Worm (Caenorhabditis elegans): ENCODE results near the gene T01H3.5.

T01H3.5 gene

DNA sequence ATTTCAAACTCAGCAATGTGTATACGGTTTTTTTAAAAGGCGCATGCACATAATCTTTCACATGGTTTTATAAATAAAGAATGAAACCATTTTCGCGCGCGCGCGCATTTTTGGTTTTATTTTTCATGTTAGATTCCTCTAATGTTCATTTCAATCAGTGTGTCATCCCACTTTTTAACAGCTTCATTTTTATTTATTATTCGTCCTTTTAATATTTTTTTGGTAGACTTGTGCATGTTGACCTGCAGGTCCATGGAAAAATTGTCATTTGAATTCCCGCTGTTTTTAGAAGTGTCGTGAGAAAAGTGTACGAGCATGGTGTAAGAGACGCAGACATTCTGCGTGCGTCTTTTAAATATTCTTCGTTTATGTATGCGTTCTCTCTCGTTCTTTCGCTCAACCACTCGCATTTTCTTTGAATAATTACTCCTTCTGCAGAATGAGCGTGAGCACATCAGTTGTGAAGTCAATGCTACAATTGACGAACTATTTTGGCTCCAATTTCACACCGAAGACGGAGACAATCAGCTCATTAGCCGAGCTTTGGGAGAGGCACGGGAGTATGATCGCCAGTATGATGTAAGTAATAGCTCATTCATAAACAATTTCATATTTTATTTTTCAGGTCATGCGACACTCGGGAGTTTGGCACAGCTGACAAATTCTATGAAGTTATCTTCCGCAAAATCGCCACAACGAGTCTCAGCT is 19.0 kb upstream of the T01H3.5 start, which contains the start of gene lin-5:
Gene lin-5, plus strand, starts transcription at position 354 of the 708 bp plus-strand sequence.
- peak; percentile 43 for TF ChIP-seq lin-15B (tag; optimal IDR thresholded peaks at IDR 0.05)
- peak; percentile 15 for TF ChIP-seq xbp-1 (tag; optimal IDR thresholded peaks at IDR 0.05)
- TF ChIP-seq F16B12.6 (tag; optimal IDR thresholded peaks at IDR 0.05), result peak; percentile 65
- TF ChIP-seq grh-1 (GFP tag; IDR thresholded peaks at IDR 0.05), result no peak
- TF ChIP-seq alr-1 (tag; optimal IDR thresholded peaks at IDR 0.05; ENCODE audit: borderline replicate concordance), result peak; percentile 16
- TF ChIP-seq ceh-82 (tag; optimal IDR thresholded peaks at IDR 0.05), result peak in 2 of 3 experiments; percentile 29 to 76
- TF ChIP-seq dpl-1 (GFP tag; optimal IDR thresholded peaks at IDR 0.05), result peak; percentile 83 to 91 (median 86)
- TF ChIP-seq lin-14 (GFP tag; optimal IDR thresholded peaks at IDR 0.05), result peak; percentile 76
- no peak for TF ChIP-seq nhr-28 (tag; optimal IDR thresholded peaks at IDR 0.05)
- TF ChIP-seq lin-35 (GFP tag; optimal IDR thresholded peaks at IDR 0.05), result peak; percentile 93 to 94
- no peak for TF ChIP-seq hlh-4 (tag; optimal IDR thresholded peaks at IDR 0.05)
- peak; percentile 69 for TF ChIP-seq unc-86 (tag; optimal IDR thresholded peaks at IDR 0.05)
- peak; percentile 14 for TF ChIP-seq egl-13 (tag; optimal IDR thresholded peaks at IDR 0.05)
- TF ChIP-seq isw-1 (GFP tag; IDR thresholded peaks at IDR 0.05), result no peak
- peak; percentile 44 for TF ChIP-seq blmp-1 (tag; optimal IDR thresholded peaks at IDR 0.05)
- peak; percentile 23 for TF ChIP-seq nhr-20 (tag; optimal IDR thresholded peaks at IDR 0.05)
- no peak for TF ChIP-seq fkh-4 (tag; optimal IDR thresholded peaks at IDR 0.05; ENCODE audit: borderline replicate concordance)
- no peak for TF ChIP-seq nhr-76 (tag; optimal IDR thresholded peaks at IDR 0.05)
- TF ChIP-seq fos-1 (tag; optimal IDR thresholded peaks at IDR 0.05), result no peak
- TF ChIP-seq ztf-11 (tag; optimal IDR thresholded peaks at IDR 0.05), result no peak
- TF ChIP-seq mdl-1 (tag; optimal IDR thresholded peaks at IDR 0.05), result peak in 1 of 2 experiments; percentile 20
- TF ChIP-seq mab-9 (GFP tag; IDR thresholded peaks at IDR 0.05), result no peak
- TF ChIP-seq tbx-2 (tag; optimal IDR thresholded peaks at IDR 0.05), result no peak
- TF ChIP-seq zip-4 (GFP tag; optimal IDR thresholded peaks at IDR 0.05), result no peak
- peak; percentile 58 for TF ChIP-seq nhr-71 (tag; optimal IDR thresholded peaks at IDR 0.05)
- TF ChIP-seq nhr-77 (tag; optimal IDR thresholded peaks at IDR 0.05), result peak; percentile 7
- no peak for TF ChIP-seq unc-130 (tag; optimal IDR thresholded peaks at IDR 0.05)
- no peak for TF ChIP-seq ets-5 (GFP tag; IDR thresholded peaks at IDR 0.05)
- TF ChIP-seq irx-1 (tag; optimal IDR thresholded peaks at IDR 0.05), result no peak
- no peak for TF ChIP-seq jun-1 (tag; optimal IDR thresholded peaks at IDR 0.05)
- peak; percentile 5 to 89 for TF ChIP-seq efl-1 (optimal IDR thresholded peaks at IDR 0.05)
- peak; percentile 87 to 97 for TF ChIP-seq efl-1 (GFP tag; optimal IDR thresholded peaks at IDR 0.05 in 1 of 2)
- TF ChIP-seq nhr-11 (tag; optimal IDR thresholded peaks at IDR 0.05), result no peak
- no peak for TF ChIP-seq dsc-1 (tag; optimal IDR thresholded peaks at IDR 0.05)
- no peak for TF ChIP-seq C34B4.2 (tag; optimal IDR thresholded peaks at IDR 0.05)
- TF ChIP-seq rnt-1 (tag; optimal IDR thresholded peaks at IDR 0.05), result no peak
- no peak for TF ChIP-seq ces-1 (GFP tag; optimal IDR thresholded peaks at IDR 0.05)
- peak; percentile 46 for TF ChIP-seq nhr-47 (tag; optimal IDR thresholded peaks at IDR 0.05)
- 0 out of 2 replicates have a peak, but pooled peaks have one; percentile 3 for TF ChIP-seq nhr-19 (GFP tag; conservative IDR thresholded peaks at IDR 0.05)
- no peak for TF ChIP-seq vab-15 (tag; optimal IDR thresholded peaks at IDR 0.05)
- TF ChIP-seq lsy-2 (tag; optimal IDR thresholded peaks at IDR 0.05), result peak; percentile 66 to 79
- peak; percentile 51 for TF ChIP-seq snu-23 (GFP tag; optimal IDR thresholded peaks at IDR 0.05)
- peak; percentile 74 for TF ChIP-seq fkh-8 (tag; optimal IDR thresholded peaks at IDR 0.05)
- peak; percentile 50 for TF ChIP-seq swsn-7 (tag; optimal IDR thresholded peaks at IDR 0.05)
- TF ChIP-seq aly-2 (tag; optimal IDR thresholded peaks at IDR 0.05), result no peak
- TF ChIP-seq nhr-85 (tag), result no peak
- peak; percentile 75 for TF ChIP-seq mep-1 (tag; optimal IDR thresholded peaks at IDR 0.05)
- TF ChIP-seq elt-2 (tag; optimal IDR thresholded peaks at IDR 0.05), result no peak
- no peak for TF ChIP-seq ceh-8 (GFP tag; optimal IDR thresholded peaks at IDR 0.05)
- no peak for TF ChIP-seq zag-1 (tag; optimal IDR thresholded peaks at IDR 0.05)
- TF ChIP-seq C04F5.9 (tag; optimal IDR thresholded peaks at IDR 0.05), result no peak
- no peak for TF ChIP-seq efl-3 (GFP tag; optimal IDR thresholded peaks at IDR 0.05)

Measured in whole organism, L1 larva.